Fruit fly (Drosophila melanogaster) whole organism, embryonic: ENCODE data around the gene Dlip1.

Experiments used
- Atf6 ChIP-seq: fragments of 200-800 bp; sonication (Bioruptor generic); IDR thresholded peaks from 2 replicates; pipeline ENCODE4 v1.3.6; 2022; ENCODE audit warnings: missing biosample characterization, missing genetic modification characterization
- CG10267 ChIP-seq: fragments of 200-800 bp; sonication (Bioruptor generic); optimal IDR thresholded peaks from 2 replicates; lab custom pipeline; 2018; ENCODE audit warnings: missing biosample characterization, mild to moderate bottlenecking, missing genetic modification characterization, moderate library complexity
- CG10431 ChIP-seq: fragments of 200-800 bp; sonication (Bioruptor generic); optimal IDR thresholded peaks from 3 replicates; lab custom pipeline; 2018; ENCODE audit warnings: missing biosample characterization, mild to moderate bottlenecking, missing genetic modification characterization
- CG12219 ChIP-seq: fragments of 200-800 bp; sonication (Bioruptor generic); optimal IDR thresholded peaks from 3 replicates; lab custom pipeline; 2018; ENCODE audit warnings: missing biosample characterization, mild to moderate bottlenecking, missing genetic modification characterization
- CG12744 ChIP-seq: fragments of 200-800 bp; sonication (Bioruptor generic); optimal IDR thresholded peaks from 2 replicates; lab custom pipeline; 2016; ENCODE audit warnings: missing biosample characterization, missing genetic modification characterization
- CG13123 ChIP-seq: fragments of 200-800 bp; sonication (Bioruptor generic); optimal IDR thresholded peaks from 2 replicates; lab custom pipeline; 2016; ENCODE audit warnings: missing biosample characterization, missing genetic modification characterization
- CG13287 ChIP-seq: fragments of 200-800 bp; sonication (Bioruptor generic); IDR thresholded peaks from 2 replicates; pipeline ENCODE4 v1.3.6; 2022; ENCODE audit warnings: missing biosample characterization, missing genetic modification characterization; ENCODE audit not compliant: partially characterized antibody
- CG15073 ChIP-seq: fragments of 200-800 bp; sonication (Bioruptor generic); optimal IDR thresholded peaks from 2 replicates; lab custom pipeline; 2016; ENCODE audit warnings: missing biosample characterization, missing genetic modification characterization
- CG17385 ChIP-seq: fragments of 200-800 bp; sonication (Bioruptor generic); optimal IDR thresholded peaks from 3 replicates; lab custom pipeline; 2018; ENCODE audit warnings: missing biosample characterization, mild to moderate bottlenecking, missing genetic modification characterization
- CG17612 ChIP-seq: fragments of 200-800 bp; sonication (Bioruptor generic); IDR thresholded peaks from 2 replicates; pipeline ENCODE4 v1.3.6; 2022; ENCODE audit warnings: missing biosample characterization, missing genetic modification characterization
- CG17912 ChIP-seq: fragments of 200-800 bp; sonication (Bioruptor generic); optimal IDR thresholded peaks from 2 replicates; lab custom pipeline; 2018; ENCODE audit warnings: missing biosample characterization, mild to moderate bottlenecking, missing genetic modification characterization
- CG18011 ChIP-seq: fragments of 200-800 bp; sonication (Bioruptor generic); optimal IDR thresholded peaks from 2 replicates; lab custom pipeline; 2017; ENCODE audit warnings: missing biosample characterization, missing genetic modification characterization, mild to moderate bottlenecking, moderate library complexity, missing genotype
- CG18476 ChIP-seq: fragments of 200-800 bp; sonication (Bioruptor generic); optimal IDR thresholded peaks from 2 replicates; lab custom pipeline; 2016; ENCODE audit warnings: missing biosample characterization, mild to moderate bottlenecking, missing genetic modification characterization
- CG31365 ChIP-seq: fragments of 200-800 bp; sonication (Bioruptor generic); optimal IDR thresholded peaks from 2 replicates; lab custom pipeline; 2018; ENCODE audit warnings: missing biosample characterization, mild to moderate bottlenecking, missing genetic modification characterization
- CG32767 ChIP-seq: fragments of 200-800 bp; sonication (Bioruptor generic); IDR thresholded peaks from 2 replicates; pipeline ENCODE4 v1.3.6; 2022; ENCODE audit warnings: missing biosample characterization, missing genetic modification characterization
- CG3281 ChIP-seq: fragments of 200-800 bp; sonication (Bioruptor generic); optimal IDR thresholded peaks from 3 replicates; lab custom pipeline; 2017; ENCODE audit warnings: missing biosample characterization, mild to moderate bottlenecking, missing genetic modification characterization
- CG3407 ChIP-seq: fragments of 200-800 bp; sonication (Bioruptor generic); optimal IDR thresholded peaks from 2 replicates; lab custom pipeline; 2018; ENCODE audit warnings: missing biosample characterization, mild to moderate bottlenecking, missing genetic modification characterization
- CG42726 ChIP-seq: fragments of 200-800 bp; sonication (Bioruptor generic); IDR thresholded peaks from 2 replicates; pipeline ENCODE4 v1.3.6; 2022; ENCODE audit warnings: missing biosample characterization, missing genetic modification characterization; ENCODE audit not compliant: partially characterized antibody
- CG7372 ChIP-seq: fragments of 200-800 bp; sonication (Bioruptor generic); IDR thresholded peaks from 2 replicates; pipeline ENCODE4 v1.3.6; 2022; ENCODE audit warnings: missing biosample characterization, missing genetic modification characterization
- CG7839 ChIP-seq: fragments of 200-800 bp; sonication (Bioruptor generic); optimal IDR thresholded peaks from 3 replicates; lab custom pipeline; 2018; ENCODE audit warnings: missing biosample characterization, mild to moderate bottlenecking, missing genetic modification characterization, moderate library complexity
- CG7928 ChIP-seq: fragments of 200-800 bp; sonication (Bioruptor generic); optimal IDR thresholded peaks from 2 replicates; lab custom pipeline; 2017; ENCODE audit warnings: missing biosample characterization, mild to moderate bottlenecking, missing genetic modification characterization
- CG7987 ChIP-seq: fragments of 200-800 bp; sonication (Bioruptor generic); optimal IDR thresholded peaks from 2 replicates; lab custom pipeline; 2018; ENCODE audit warnings: missing biosample characterization, mild to moderate bottlenecking, missing genetic modification characterization, moderate library complexity
- CG8290 ChIP-seq, 3 experiments: fragments of 200-800 bp; sonication (Bioruptor generic); optimal IDR thresholded peaks; 2 replicates each; lab custom pipeline; 2016 to 2019; ENCODE audit warnings: missing biosample characterization in 3 of 3, missing genetic modification characterization in 3 of 3, mild to moderate bottlenecking in 2 of 3, moderate library complexity in 1 of 3
- CG8359 ChIP-seq: fragments of 200-800 bp; sonication (Bioruptor generic); optimal IDR thresholded peaks from 2 replicates; lab custom pipeline; 2017; ENCODE audit warnings: missing biosample characterization, mild to moderate bottlenecking, missing genetic modification characterization, borderline replicate concordance
- Dek ChIP-seq: fragments of 200-800 bp; sonication (Bioruptor generic); optimal IDR thresholded peaks from 3 replicates; lab custom pipeline; 2019; ENCODE audit warnings: missing biosample characterization, mild to moderate bottlenecking, missing genetic modification characterization, moderate library complexity
- Dll ChIP-seq: fragments of 200-800 bp; sonication (Bioruptor generic); IDR thresholded peaks from 4 replicates; pipeline ENCODE4 v1.3.6; 2022; ENCODE audit warnings: missing biosample characterization, missing genetic modification characterization; ENCODE audit not compliant: partially characterized antibody
- Doc3 ChIP-seq: fragments of 200-800 bp; sonication (Bioruptor generic); IDR thresholded peaks from 3 replicates; pipeline ENCODE4 v1.3.6; 2022; ENCODE audit warnings: missing biosample characterization, missing genetic modification characterization; ENCODE audit not compliant: partially characterized antibody
- Fer1 ChIP-seq: fragments of 200-800 bp; sonication (Bioruptor generic); optimal IDR thresholded peaks from 2 replicates; lab custom pipeline; 2017; ENCODE audit warnings: missing biosample characterization, mild to moderate bottlenecking, missing genetic modification characterization
- H2.0 ChIP-seq: fragments of 200-800 bp; sonication (Bioruptor generic); IDR thresholded peaks from 2 replicates; pipeline ENCODE4 v1.3.6; 2022; ENCODE audit warnings: missing biosample characterization, missing genetic modification characterization
- HmgZ ChIP-seq: fragments of 200-800 bp; sonication (Bioruptor generic); optimal IDR thresholded peaks from 2 replicates; lab custom pipeline; 2018; ENCODE audit warnings: missing biosample characterization, mild to moderate bottlenecking, missing genetic modification characterization
- Max ChIP-seq: fragments of 200-800 bp; sonication (Bioruptor generic); optimal IDR thresholded peaks from 2 replicates; lab custom pipeline; 2016; ENCODE audit warnings: missing biosample characterization, mild to moderate bottlenecking, missing genetic modification characterization
- Meics ChIP-seq: fragments of 200-800 bp; sonication (Bioruptor generic); optimal IDR thresholded peaks from 2 replicates; lab custom pipeline; 2017; ENCODE audit warnings: missing biosample characterization, mild to moderate bottlenecking, missing genetic modification characterization
- Myb ChIP-seq: fragments of 200-800 bp; sonication (Bioruptor generic); optimal IDR thresholded peaks from 2 replicates; lab custom pipeline; 2016; ENCODE audit warnings: missing biosample characterization, missing genetic modification characterization
- NfI ChIP-seq: fragments of 200-800 bp; sonication (Bioruptor generic); optimal IDR thresholded peaks from 3 replicates; lab custom pipeline; 2018; ENCODE audit warnings: missing biosample characterization, mild to moderate bottlenecking, missing genetic modification characterization, moderate library complexity
- Ravus ChIP-seq: fragments of 200-800 bp; sonication (Bioruptor generic); IDR thresholded peaks from 2 replicates; pipeline ENCODE4 v1.3.6; 2022; ENCODE audit warnings: missing biosample characterization, missing genetic modification characterization
- Sry-β ChIP-seq: fragments of 200-800 bp; sonication (Bioruptor generic); optimal IDR thresholded peaks from 2 replicates; lab custom pipeline; 2018; ENCODE audit warnings: missing biosample characterization, mild to moderate bottlenecking, missing genetic modification characterization, moderate library complexity
- Trl ChIP-seq, 3 experiments: fragments of >200 bp in 2 of 3; fragments of 200-800 bp in 1 of 3; sonication (Bioruptor generic) in 1 of 3; optimal IDR thresholded peaks; 2 replicates in 1 of 3; 3 replicates in 2 of 3; lab custom pipeline; 2016 to 2017; ENCODE audit warnings: missing biosample characterization in 1 of 3, missing genetic modification characterization in 1 of 3
- bigmax ChIP-seq: fragments of 200-800 bp; sonication (Bioruptor generic); optimal IDR thresholded peaks from 2 replicates; lab custom pipeline; 2018; ENCODE audit warnings: missing biosample characterization, mild to moderate bottlenecking, missing genetic modification characterization
- crc ChIP-seq: fragments of 200-800 bp; sonication (Bioruptor generic); optimal IDR thresholded peaks from 2 replicates; lab custom pipeline; 2016; ENCODE audit warnings: missing biosample characterization, missing genetic modification characterization
- dpn ChIP-seq, 2 experiments: fragments of 200-800 bp; sonication (Bioruptor generic); optimal IDR thresholded peaks; 3 replicates each; lab custom pipeline; 2016; ENCODE audit warnings: missing biosample characterization in 2 of 2, missing genetic modification characterization in 2 of 2
- ems ChIP-seq: fragments of 200-800 bp; sonication (Bioruptor generic); optimal IDR thresholded peaks from 3 replicates; lab custom pipeline; 2016; ENCODE audit warnings: missing biosample characterization, missing genetic modification characterization
- ewg ChIP-seq: fragments of 200-800 bp; sonication (Bioruptor generic); optimal IDR thresholded peaks from 3 replicates; lab custom pipeline; 2017; ENCODE audit warnings: mild to moderate bottlenecking, missing biosample characterization, missing genetic modification reagents, missing genetic modification characterization
- gem ChIP-seq: fragments of 200-800 bp; sonication (Bioruptor generic); optimal IDR thresholded peaks from 2 replicates; lab custom pipeline; 2019; ENCODE audit warnings: missing biosample characterization, mild to moderate bottlenecking, missing genetic modification characterization, moderate library complexity
- odd ChIP-seq: fragments of 200-800 bp; sonication (Bioruptor generic); optimal IDR thresholded peaks from 2 replicates; lab custom pipeline; 2017; ENCODE audit warnings: missing biosample characterization, mild to moderate bottlenecking, missing genetic modification characterization
- pfk ChIP-seq: fragments of 200-800 bp; sonication (Bioruptor generic); optimal IDR thresholded peaks from 2 replicates; lab custom pipeline; 2018; ENCODE audit warnings: missing biosample characterization, mild to moderate bottlenecking, missing genetic modification characterization, moderate library complexity
- ranshi ChIP-seq: fragments of 200-800 bp; sonication (Bioruptor generic); IDR thresholded peaks from 2 replicates; pipeline ENCODE4 v1.3.6; 2022; ENCODE audit warnings: missing biosample characterization, missing genetic modification characterization
- sisA ChIP-seq: fragments of 200-800 bp; sonication (Bioruptor generic); IDR thresholded peaks from 2 replicates; pipeline ENCODE4 v1.3.6; 2022; ENCODE audit warnings: missing biosample characterization, missing genetic modification characterization
- tx ChIP-seq: fragments of 200-800 bp; sonication (Bioruptor generic); optimal IDR thresholded peaks from 2 replicates; lab custom pipeline; 2016; ENCODE audit warnings: missing biosample characterization, missing genetic modification characterization
- wdn ChIP-seq: fragments of 200-800 bp; sonication (Bioruptor generic); IDR thresholded peaks from 2 replicates; pipeline ENCODE4 v1.3.6; 2022; ENCODE audit warnings: missing biosample characterization, missing genetic modification characterization
- wek ChIP-seq: fragments of 200-800 bp; sonication (Bioruptor generic); optimal IDR thresholded peaks from 3 replicates; lab custom pipeline; 2018; ENCODE audit warnings: missing biosample characterization, mild to moderate bottlenecking, missing genetic modification characterization, moderate library complexity

Dlip1 gene

DNA sequence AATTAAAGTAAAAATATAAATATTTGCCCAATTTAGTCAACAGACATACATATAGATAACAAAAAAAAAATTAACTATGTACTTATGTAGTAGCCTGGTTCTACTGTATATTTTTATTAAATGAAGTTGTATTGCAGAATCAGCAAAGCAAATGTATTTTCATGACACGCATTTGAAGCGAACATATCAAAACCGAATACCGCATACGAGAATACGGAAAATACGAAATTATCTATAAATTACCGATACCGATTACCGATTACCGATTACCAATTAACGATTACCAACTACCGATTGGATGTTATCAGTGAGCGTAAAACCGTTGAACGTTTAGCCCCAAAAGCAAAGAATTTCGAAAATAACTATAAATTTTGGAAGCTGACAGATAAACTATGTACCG lies 29.0 kb downstream of the Dlip1 start (continued):
- no peak for TF ChIP-seq CG10267
- no peak for TF ChIP-seq CG7987 (GFP tag; lab: Kevin White, UChicago)
- no peak for TF ChIP-seq CG7839 (tag; lab: Kevin White, UChicago)
- no peak for TF ChIP-seq Sry-β
- no peak for TF ChIP-seq CG10431
- no peak for TF ChIP-seq wdn (GFP tag; lab: Robert Waterston, UW)
- TF ChIP-seq CG13287: peak; percentile 53
- no peak for TF ChIP-seq ewg (GFP tag; lab: Kevin White, UChicago)
- no peak for TF ChIP-seq NfI
- TF ChIP-seq HmgZ: no peak
- no peak for TF ChIP-seq Fer1 (GFP tag; lab: Kevin White, UChicago)
- TF ChIP-seq bigmax (GFP tag; lab: Kevin White, UChicago): no peak
- no peak for TF ChIP-seq CG12744 (GFP tag; lab: Kevin White, UChicago)
- no peak for TF ChIP-seq sisA (GFP tag; lab: Robert Waterston, UW)
- no peak for TF ChIP-seq CG7372 (GFP tag; lab: Robert Waterston, UW)
- TF ChIP-seq CG31365 (tag; lab: Kevin White, UChicago): no peak
- no peak for TF ChIP-seq CG18476
- peak; percentile 69 for TF ChIP-seq wek (GFP tag; lab: Kevin White, UChicago)
- TF ChIP-seq CG17385 (GFP tag; lab: Kevin White, UChicago): no peak
- TF ChIP-seq ranshi (GFP tag; lab: Robert Waterston, UW): no peak
- no peak for TF ChIP-seq Meics (GFP tag; lab: Kevin White, UChicago)
- no peak for TF ChIP-seq CG8290 (GFP tag; optimal IDR thresholded peaks at IDR 0.05; lab: Kevin White, UChicago)
- no peak for TF ChIP-seq CG8290 (tag; optimal IDR thresholded peaks at IDR 0.05; lab: Kevin White, UChicago)
- no peak for TF ChIP-seq crc
- no peak for TF ChIP-seq pfk (GFP tag; lab: Kevin White, UChicago)
- TF ChIP-seq Atf6: no peak
- TF ChIP-seq CG42726 (GFP tag; lab: Robert Waterston, UW): no peak
- no peak for TF ChIP-seq CG13123 (GFP tag; lab: Kevin White, UChicago)
- no peak for TF ChIP-seq Dek (tag; lab: Kevin White, UChicago)
- TF ChIP-seq tx (GFP tag; lab: Kevin White, UChicago): no peak
- no peak for TF ChIP-seq Ravus (GFP tag; lab: Robert Waterston, UW)
- peak; percentile 41; the same call in 1 of the 4 replicates for TF ChIP-seq Dll (GFP tag; lab: Robert Waterston, UW)
- TF ChIP-seq odd (GFP tag; lab: Kevin White, UChicago): no peak
- TF ChIP-seq CG15073 (GFP tag; lab: Kevin White, UChicago): no peak
- peak; percentile 12 for TF ChIP-seq Myb (GFP tag; lab: Kevin White, UChicago)
- TF ChIP-seq CG3281 (GFP tag; lab: Kevin White, UChicago): no peak
- no peak for TF ChIP-seq CG17612
- no peak for TF ChIP-seq ems
- TF ChIP-seq Doc3 (GFP tag; lab: Robert Waterston, UW): 0 out of 3 replicates have a peak, but pooled peaks have one; percentile 23
- no peak for TF ChIP-seq CG17912
- TF ChIP-seq CG3407: no peak
- no peak for TF ChIP-seq Max (GFP tag; lab: Kevin White, UChicago)
- no peak for TF ChIP-seq CG32767 (GFP tag; lab: Robert Waterston, UW)
- TF ChIP-seq H2.0 (GFP tag; lab: Robert Waterston, UW): no peak
- TF ChIP-seq CG7928 (GFP tag; lab: Kevin White, UChicago): no peak
- no peak for TF ChIP-seq CG18011 (GFP tag; lab: Kevin White, UChicago)
- TF ChIP-seq Trl (optimal IDR thresholded peaks at IDR 0.05; lab: Kevin White, UChicago): no peak
- TF ChIP-seq Trl (GFP tag; optimal IDR thresholded peaks at IDR 0.05; lab: Kevin White, UChicago): no peak
- TF ChIP-seq gem (tag; lab: Kevin White, UChicago): no peak
- TF ChIP-seq CG12219 (GFP tag; lab: Kevin White, UChicago): no peak
- TF ChIP-seq dpn (GFP tag; optimal IDR thresholded peaks at IDR 0.05; lab: Kevin White, UChicago): no peak
- TF ChIP-seq CG8359 (GFP tag; lab: Kevin White, UChicago): no peak
